Worm (Caenorhabditis elegans) whole organism, young adult: ENCODE results near the gene Y62H9A.2.

ENCODE experiments used
- T07F8.4 ChIP-seq: sonication (generic microtip); optimal IDR thresholded peaks from 2 replicates; lab custom pipeline; 2016; ENCODE audit warnings: mild to moderate bottlenecking, missing genetic modification characterization, moderate library complexity, missing compliant biosample characterization
- Y53G8AR.9 ChIP-seq: fragments of 200-800 bp; sonication (Bioruptor generic); conservative IDR thresholded peaks from 2 replicates; pipeline ENCODE4 v1.3.6; 2022; ENCODE audit warnings: missing genetic modification reagents, missing genetic modification characterization, missing compliant biosample characterization
- Y67H2A.10 ChIP-seq: fragments of 200-800 bp; sonication (Bioruptor generic); conservative IDR thresholded peaks from 2 replicates; pipeline ENCODE4 v1.3.6; 2022; ENCODE audit warnings: missing genetic modification reagents, missing genetic modification characterization, missing compliant biosample characterization
- aptf-2 ChIP-seq: fragments of 200-800 bp; sonication (Bioruptor generic); conservative IDR thresholded peaks from 2 replicates; pipeline ENCODE4 v1.3.6; 2022; ENCODE audit warnings: missing genetic modification reagents, missing genetic modification characterization, missing compliant biosample characterization
- atf-7 ChIP-seq: sonication (generic microtip); optimal IDR thresholded peaks from 2 replicates; lab custom pipeline; 2017; ENCODE audit warnings: mild to moderate bottlenecking, missing genetic modification characterization, missing compliant biosample characterization
- athp-1 ChIP-seq: sonication (generic microtip); optimal IDR thresholded peaks from 2 replicates; lab custom pipeline; 2017; ENCODE audit warnings: mild to moderate bottlenecking, missing genetic modification characterization, missing compliant biosample characterization
- attf-5 ChIP-seq: fragments of 200-800 bp; sonication (Bioruptor generic); optimal IDR thresholded peaks from 2 replicates; lab custom pipeline; 2018; ENCODE audit warnings: mild to moderate bottlenecking, missing genetic modification characterization, missing compliant biosample characterization
- cebp-2 ChIP-seq: fragments of 200-800 bp; sonication (Bioruptor generic); IDR thresholded peaks from 2 replicates; pipeline ENCODE4 v1.3.6; 2022; ENCODE audit warnings: missing genetic modification characterization, missing compliant biosample characterization
- ceh-40 ChIP-seq: fragments of 200-800 bp; sonication (Bioruptor generic); IDR thresholded peaks from 2 replicates; pipeline ENCODE4 v1.3.6; 2022; ENCODE audit warnings: missing genetic modification characterization, missing compliant biosample characterization
- dox-1 ChIP-seq: fragments of 200-800 bp; sonication (Bioruptor generic); IDR thresholded peaks from 2 replicates; pipeline ENCODE4 v1.3.6; 2022; ENCODE audit warnings: missing genetic modification reagents, missing genetic modification characterization, missing compliant biosample characterization
- dpl-1 ChIP-seq: fragments of 150-350 bp; optimal IDR thresholded peaks from 2 replicates; lab custom pipeline; 2014; ENCODE audit warnings: missing biosample characterization, missing genetic modification reagents, missing genetic modification characterization
- egl-44 ChIP-seq: fragments of 200-800 bp; sonication (Bioruptor generic); IDR thresholded peaks from 2 replicates; pipeline ENCODE4 v1.3.6; 2022; ENCODE audit warnings: missing genetic modification reagents, missing genetic modification characterization, missing compliant biosample characterization
- fkh-3 ChIP-seq: sonication (generic microtip); optimal IDR thresholded peaks from 2 replicates; lab custom pipeline; 2016; ENCODE audit warnings: mild to moderate bottlenecking, missing genetic modification characterization, missing compliant biosample characterization
- gei-17 ChIP-seq: fragments of 200-800 bp; sonication (Bioruptor generic); optimal IDR thresholded peaks from 2 replicates; lab custom pipeline; 2018; ENCODE audit warnings: mild to moderate bottlenecking, missing genetic modification characterization, missing compliant biosample characterization
- hmg-20 ChIP-seq: fragments of 200-800 bp; sonication (Bioruptor generic); IDR thresholded peaks from 2 replicates; pipeline ENCODE4 v1.3.6; 2022; ENCODE audit warnings: missing genetic modification reagents, missing genetic modification characterization, missing compliant biosample characterization
- lag-1 ChIP-seq: fragments of 200-800 bp; sonication (Bioruptor generic); IDR thresholded peaks from 2 replicates; pipeline ENCODE4 v1.3.6; 2022; ENCODE audit warnings: missing genetic modification reagents, missing genetic modification characterization, missing compliant biosample characterization
- let-607 ChIP-seq, 2 experiments: fragments of 200-800 bp in 1 of 2; sonication (Bioruptor generic) in 1 of 2; sonication (generic microtip) in 1 of 2; optimal IDR thresholded peaks; 2 replicates each; lab custom pipeline; 2016 to 2018; ENCODE audit warnings: mild to moderate bottlenecking in 2 of 2, missing compliant biosample characterization in 2 of 2, missing genetic modification characterization in 2 of 2, moderate library complexity in 2 of 2, missing genotype in 1 of 2
- lin-35 ChIP-seq, 3 experiments: fragments of 150-350 bp in 2 of 3; sonication (generic microtip) in 1 of 3; optimal IDR thresholded peaks; 2 replicates each; lab custom pipeline; 2014 to 2018; ENCODE audit warnings: missing biosample characterization in 3 of 3, missing genetic modification characterization in 3 of 3, missing genetic modification reagents in 3 of 3
- lir-1 ChIP-seq: fragments of 200-800 bp; sonication (Bioruptor generic); conservative IDR thresholded peaks from 2 replicates; pipeline ENCODE4 v1.3.6; 2022; ENCODE audit warnings: missing genetic modification reagents, missing genetic modification characterization, missing compliant biosample characterization
- lsl-1 ChIP-seq: fragments of 200-800 bp; sonication (Bioruptor generic); optimal IDR thresholded peaks from 2 replicates; lab custom pipeline; 2018; ENCODE audit warnings: mild to moderate bottlenecking, missing genetic modification characterization, moderate library complexity, missing compliant biosample characterization
- madf-8 ChIP-seq: fragments of 200-800 bp; sonication (Bioruptor generic); conservative IDR thresholded peaks from 2 replicates; pipeline ENCODE4 v1.3.6; 2022; ENCODE audit warnings: missing genetic modification reagents, missing genetic modification characterization, missing compliant biosample characterization
- nfya-1 ChIP-seq: sonication (generic microtip); optimal IDR thresholded peaks from 2 replicates; lab custom pipeline; 2017; ENCODE audit warnings: antibody characterized with exemption, missing compliant biosample characterization, missing genetic modification characterization, borderline replicate concordance; ENCODE audit not compliant: insufficient read depth
- nfya-2 ChIP-seq: fragments of 200-800 bp; sonication (Bioruptor generic); IDR thresholded peaks from 2 replicates; pipeline ENCODE4 v1.3.6; 2022; ENCODE audit warnings: missing genetic modification reagents, missing genetic modification characterization, missing compliant biosample characterization
- nhr-120 ChIP-seq: fragments of 200-800 bp; sonication (Bioruptor generic); IDR thresholded peaks from 2 replicates; pipeline ENCODE4 v1.3.6; 2022; ENCODE audit warnings: missing genetic modification characterization, missing compliant biosample characterization
- nhr-179 ChIP-seq: sonication (generic microtip); optimal IDR thresholded peaks from 2 replicates; lab custom pipeline; 2016; ENCODE audit warnings: mild to moderate bottlenecking, missing genetic modification characterization, missing compliant biosample characterization
- nhr-90 ChIP-seq: sonication (generic microtip); optimal IDR thresholded peaks from 2 replicates; lab custom pipeline; 2016; ENCODE audit warnings: missing genotype, mild to moderate bottlenecking, missing genetic modification characterization, missing compliant biosample characterization
- pbrm-1 ChIP-seq: fragments of 200-800 bp; sonication (Bioruptor generic); IDR thresholded peaks from 2 replicates; pipeline ENCODE4 v1.3.6; 2022; ENCODE audit warnings: missing genetic modification reagents, missing genetic modification characterization, missing compliant biosample characterization
- rec-8 ChIP-seq, 2 experiments: sonication (generic microtip); optimal IDR thresholded peaks; 2 replicates each; lab custom pipeline; 2016; ENCODE audit warnings: mild to moderate bottlenecking in 2 of 2, missing genetic modification characterization in 2 of 2, missing genetic modification reagents in 2 of 2, missing genotype in 2 of 2, missing biosample characterization in 1 of 2, missing compliant biosample characterization in 1 of 2, moderate library complexity in 1 of 2
- rpc-1 ChIP-seq, 2 experiments: fragments of 150-350 bp in 1 of 2; sonication (generic microtip) in 1 of 2; optimal IDR thresholded peaks; 2 replicates each; lab custom pipeline; 2014 to 2018; ENCODE audit warnings: missing biosample characterization in 1 of 2, missing genetic modification characterization in 1 of 2, missing genetic modification reagents in 1 of 2, missing genotype in 1 of 2
- sdz-38 ChIP-seq: sonication (generic microtip); optimal IDR thresholded peaks from 2 replicates; lab custom pipeline; 2016; ENCODE audit warnings: missing genotype, missing genetic modification characterization, missing compliant biosample characterization
- sea-2 ChIP-seq: fragments of 200-800 bp; sonication (Bioruptor generic); IDR thresholded peaks from 2 replicates; pipeline ENCODE4 v1.3.6; 2022; ENCODE audit warnings: missing genetic modification characterization, missing compliant biosample characterization
- sptf-2 ChIP-seq: fragments of 200-800 bp; sonication (Bioruptor generic); optimal IDR thresholded peaks from 2 replicates; lab custom pipeline; 2018; ENCODE audit warnings: mild to moderate bottlenecking, missing genetic modification characterization, missing compliant biosample characterization
- tbx-9 ChIP-seq: sonication (generic microtip); optimal IDR thresholded peaks from 2 replicates; lab custom pipeline; 2016; ENCODE audit warnings: borderline replicate concordance, missing genetic modification characterization, inconsistent platforms, missing compliant biosample characterization
- ztf-22 ChIP-seq: fragments of 200-800 bp; sonication (Bioruptor generic); optimal IDR thresholded peaks from 2 replicates; lab custom pipeline; 2018; ENCODE audit warnings: mild to moderate bottlenecking, missing genetic modification characterization, moderate library complexity, missing compliant biosample characterization
- ztf-25 ChIP-seq: fragments of 200-800 bp; sonication (Bioruptor generic); IDR thresholded peaks from 2 replicates; pipeline ENCODE4 v1.3.6; 2022; ENCODE audit warnings: missing genetic modification reagents, missing genetic modification characterization, missing compliant biosample characterization
- ztf-28 ChIP-seq: fragments of 200-800 bp; sonication (Bioruptor generic); IDR thresholded peaks from 2 replicates; pipeline ENCODE4 v1.3.6; 2022; ENCODE audit warnings: missing genetic modification reagents, missing genetic modification characterization, missing compliant biosample characterization
- ztf-3 ChIP-seq: fragments of 200-800 bp; sonication (Bioruptor generic); optimal IDR thresholded peaks from 2 replicates; lab custom pipeline; 2018; ENCODE audit warnings: mild to moderate bottlenecking, missing genetic modification characterization, missing compliant biosample characterization

Y62H9A.2 gene

ce11 chrX:11908226-11908625, 30.2 kb upstream of the Y62H9A.2 start:
- TF ChIP-seq aptf-2 = no peak
- TF ChIP-seq T07F8.4 = no peak
- TF ChIP-seq lsl-1 (GFP tag; lab: Kevin White, UChicago) = no peak
- TF ChIP-seq sdz-38 (tag; lab: Kevin White, UChicago) = no peak
- no peak for TF ChIP-seq dpl-1
- TF ChIP-seq nfya-2 = no peak
- no peak for TF ChIP-seq lir-1 (GFP tag; lab: Robert Waterston, UW)
- no peak for TF ChIP-seq sptf-2
- TF ChIP-seq pbrm-1 (GFP tag; lab: Robert Waterston, UW) = no peak
- TF ChIP-seq, all 124 proteins: peak for 0

- no peak for TF ChIP-seq sea-2 (GFP tag; lab: Robert Waterston, UW)
- TF ChIP-seq sptf-2 = no peak
- no peak for TF ChIP-seq ztf-22
- no peak for TF ChIP-seq hmg-20
- no peak for TF ChIP-seq lin-35 (GFP tag; optimal IDR thresholded peaks at IDR 0.05; lab: Kevin White, UChicago)
- TF ChIP-seq gei-17 (GFP tag; lab: Kevin White, UChicago) = no peak
- no peak for TF ChIP-seq lag-1 (GFP tag; lab: Robert Waterston, UW)
- no peak for TF ChIP-seq nhr-90 (tag; lab: Kevin White, UChicago)
- TF ChIP-seq fkh-3 = no peak
- TF ChIP-seq ztf-28 (GFP tag; lab: Robert Waterston, UW) = no peak
- TF ChIP-seq nhr-120 = no peak
- TF ChIP-seq athp-1 (tag; lab: Kevin White, UChicago) = no peak
- TF ChIP-seq ceh-40 (GFP tag; lab: Robert Waterston, UW) = no peak
- TF ChIP-seq egl-44 (GFP tag; lab: Robert Waterston, UW) = no peak
- no peak for TF ChIP-seq Y67H2A.10
- TF ChIP-seq ztf-3 (GFP tag; lab: Kevin White, UChicago) = no peak
- TF ChIP-seq nhr-179 (tag; lab: Kevin White, UChicago) = no peak
- no peak for TF ChIP-seq lsl-1 (GFP tag; lab: Kevin White, UChicago)
- no peak for TF ChIP-seq attf-5
- TF ChIP-seq rec-8 (tag; optimal IDR thresholded peaks at IDR 0.05; lab: Kevin White, UChicago) = no peak
Observed at ce11 chrX:11907263-11907662, 29.3 kb upstream of the Y62H9A.2 start, which contains the start of gene Y62H9A.11. Y62H9A.11 (minus strand) TSS chrX:11907363.

- no peak for TF ChIP-seq madf-8 (GFP tag; lab: Robert Waterston, UW)
- no peak for TF ChIP-seq nfya-1 (tag; lab: Kevin White, UChicago)
- no peak for TF ChIP-seq cebp-2 (GFP tag; lab: Robert Waterston, UW)
- TF ChIP-seq let-607 (tag; optimal IDR thresholded peaks at IDR 0.05; lab: Kevin White, UChicago) = no peak
- no peak for TF ChIP-seq atf-7
- TF ChIP-seq rpc-1 (optimal IDR thresholded peaks at IDR 0.05; lab: Kevin White, UChicago) = no peak
- TF ChIP-seq rpc-1 (tag; optimal IDR thresholded peaks at IDR 0.05; lab: Kevin White, UChicago) = no peak
- TF ChIP-seq rec-8 (tag; optimal IDR thresholded peaks at IDR 0.05; lab: Kevin White, UChicago) = no peak
- TF ChIP-seq dox-1 (GFP tag; lab: Robert Waterston, UW) = no peak
- TF ChIP-seq ztf-25 = no peak
- no peak for TF ChIP-seq Y53G8AR.9 (GFP tag; lab: Robert Waterston, UW)
- TF ChIP-seq ztf-22 = no peak
- TF ChIP-seq tbx-9 (tag; lab: Kevin White, UChicago) = no peak
Observed at ce11 chrX:11906626-11907025, 28.6 kb upstream of the Y62H9A.2 start.
